Worm (Caenorhabditis elegans) whole organism, early embryonic: ENCODE measurements around the gene C44B7.7.

Experiments
- B0310.2 ChIP-seq: sonication (generic microtip); optimal IDR thresholded peaks from 2 replicates; lab custom pipeline; 2016; ENCODE audit warnings: mild to moderate bottlenecking, missing genetic modification characterization, missing compliant biosample characterization
- F13C5.2 ChIP-seq: sonication (generic microtip); optimal IDR thresholded peaks from 2 replicates; lab custom pipeline; 2017; ENCODE audit warnings: mild to moderate bottlenecking, missing genetic modification characterization, inconsistent platforms, missing compliant biosample characterization
- ama-1 ChIP-seq: fragments of 150-350 bp; optimal IDR thresholded peaks from 2 replicates; lab custom pipeline; 2014
- flt-1 ChIP-seq: fragments of 200-800 bp; sonication (Bioruptor generic); IDR thresholded peaks from 2 replicates; pipeline ENCODE4 v1.3.6; 2022; ENCODE audit warnings: missing genetic modification characterization, missing compliant biosample characterization
- hnd-1 ChIP-seq: sonication (generic microtip); optimal IDR thresholded peaks from 2 replicates; lab custom pipeline; 2016; ENCODE audit warnings: missing genetic modification characterization, missing compliant biosample characterization

DNA sequence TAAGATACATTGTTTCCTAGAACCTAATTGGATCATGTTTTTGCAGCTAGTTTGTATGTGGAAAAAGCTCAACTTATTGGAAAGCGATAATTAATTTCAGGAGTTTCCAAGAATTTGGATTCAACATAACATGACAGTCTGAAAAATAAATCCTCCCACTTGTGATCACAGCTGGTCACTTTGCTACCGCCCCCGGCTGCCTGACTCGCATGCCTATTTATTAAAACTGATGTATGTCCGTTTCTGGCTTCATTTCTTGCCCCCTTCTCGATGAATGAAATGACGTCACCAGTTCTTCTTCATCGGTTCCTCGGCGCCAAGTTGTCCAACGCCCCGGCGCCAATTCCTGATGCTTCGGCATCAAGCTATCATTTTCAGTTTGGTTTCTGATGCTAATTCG lies 47.1 kb upstream of the C44B7.7 start:
- TF ChIP-seq ama-1 (lab: Kevin White, UChicago) (no peak), flt-1 (no peak), F13C5.2 (no peak), B0310.2 (tag; lab: Kevin White, UChicago) (no peak), hnd-1 (tag; lab: Kevin White, UChicago) (no peak)
